Worm (Caenorhabditis elegans) whole organism, L2 larva: ENCODE results near the gene hmg-12.

Experiments
- F13H6.1 ChIP-seq: sonication (generic microtip); optimal IDR thresholded peaks from 2 replicates; lab custom pipeline; 2016; ENCODE audit warnings: missing genetic modification characterization, missing compliant biosample characterization
- R02D3.7 ChIP-seq: fragments of 150-350 bp; optimal IDR thresholded peaks from 2 replicates; lab custom pipeline; 2014; ENCODE audit warnings: missing biosample characterization, missing genetic modification characterization
- Y55F3AM.14 ChIP-seq: fragments of 200-800 bp; sonication (Bioruptor generic); optimal IDR thresholded peaks from 2 replicates; lab custom pipeline; 2018; ENCODE audit warnings: mild to moderate bottlenecking, missing genetic modification characterization, missing compliant biosample characterization
- ZK546.5 ChIP-seq: sonication (generic microtip); optimal IDR thresholded peaks from 2 replicates; lab custom pipeline; 2017; ENCODE audit warnings: missing biosample characterization, missing genetic modification characterization
- aly-2 ChIP-seq: fragments of 150-350 bp; optimal IDR thresholded peaks from 2 replicates; lab custom pipeline; 2014; ENCODE audit warnings: missing biosample characterization, missing genetic modification characterization
- blmp-1 ChIP-seq: sonication (generic microtip); optimal IDR thresholded peaks from 2 replicates; lab custom pipeline; 2017; ENCODE audit warnings: missing genetic modification characterization, mild to moderate bottlenecking, missing compliant biosample characterization, antibody characterized with exemption, moderate library complexity; ENCODE audit not compliant: insufficient read depth
- ceh-16 ChIP-seq: fragments of 150-350 bp; optimal IDR thresholded peaks from 2 replicates; lab custom pipeline; 2014; ENCODE audit warnings: missing biosample characterization, missing genetic modification characterization
- ceh-82 ChIP-seq: fragments of 150-350 bp; optimal IDR thresholded peaks from 2 replicates; lab custom pipeline; 2014; ENCODE audit warnings: missing biosample characterization, missing genetic modification characterization
- crh-2 ChIP-seq: sonication (generic microtip); optimal IDR thresholded peaks from 2 replicates; lab custom pipeline; 2017; ENCODE audit warnings: missing biosample characterization, missing genetic modification characterization
- dmd-4 ChIP-seq: sonication (generic microtip); optimal IDR thresholded peaks from 2 replicates; lab custom pipeline; 2017; ENCODE audit warnings: missing biosample characterization, missing genetic modification characterization
- egl-27 ChIP-seq: sonication (generic microtip); optimal IDR thresholded peaks from 3 replicates; lab custom pipeline; 2017; ENCODE audit warnings: missing biosample characterization, missing genetic modification reagents, missing genetic modification characterization
- elt-1 ChIP-seq: fragments of 150-350 bp; optimal IDR thresholded peaks from 2 replicates; lab custom pipeline; 2014; ENCODE audit warnings: missing biosample characterization, missing genetic modification characterization
- elt-3 ChIP-seq: sonication (generic microtip); optimal IDR thresholded peaks from 2 replicates; lab custom pipeline; 2017; ENCODE audit warnings: missing biosample characterization, missing genetic modification characterization
- fos-1 ChIP-seq: fragments of 150-350 bp; optimal IDR thresholded peaks from 2 replicates; lab custom pipeline; 2014; ENCODE audit warnings: missing biosample characterization, missing genetic modification characterization
- gmeb-1 ChIP-seq: fragments of 150-350 bp; optimal IDR thresholded peaks from 2 replicates; lab custom pipeline; 2014; ENCODE audit warnings: missing biosample characterization, missing genetic modification characterization
- lin-11 ChIP-seq: fragments of 150-350 bp; sonication (generic microtip); optimal IDR thresholded peaks from 2 replicates; lab custom pipeline; 2014; ENCODE audit warnings: missing biosample characterization, missing genetic modification characterization, inconsistent platforms, mixed read lengths
- lin-13 ChIP-seq: fragments of 150-350 bp; optimal IDR thresholded peaks from 2 replicates; lab custom pipeline; 2014; ENCODE audit warnings: missing biosample characterization, missing genetic modification reagents, missing genetic modification characterization
- lin-39 ChIP-seq: fragments of 150-350 bp; optimal IDR thresholded peaks from 2 replicates; lab custom pipeline; 2014; ENCODE audit warnings: missing biosample characterization, missing genetic modification reagents, missing genetic modification characterization
- mab-5 ChIP-seq: fragments of 150-350 bp; optimal IDR thresholded peaks from 2 replicates; lab custom pipeline; 2014; ENCODE audit warnings: missing biosample characterization, missing genetic modification characterization
- mdl-1 ChIP-seq, 2 experiments: fragments of 150-350 bp in 1 of 2; sonication (generic microtip) in 1 of 2; optimal IDR thresholded peaks; 2 replicates each; lab custom pipeline; 2017; ENCODE audit warnings: missing biosample characterization in 2 of 2, missing genetic modification characterization in 2 of 2
- nhr-10 ChIP-seq: sonication (generic microtip); optimal IDR thresholded peaks from 2 replicates; lab custom pipeline; 2017; ENCODE audit warnings: missing biosample characterization, missing genetic modification characterization
- nhr-129 ChIP-seq: fragments of 150-350 bp; optimal IDR thresholded peaks from 2 replicates; lab custom pipeline; 2014; ENCODE audit warnings: missing biosample characterization, missing genetic modification characterization
- nhr-21 ChIP-seq: fragments of 150-350 bp; optimal IDR thresholded peaks from 2 replicates; lab custom pipeline; 2014; ENCODE audit warnings: missing biosample characterization, missing genetic modification characterization
- nhr-237 ChIP-seq: fragments of 150-350 bp; optimal IDR thresholded peaks from 2 replicates; lab custom pipeline; 2014; ENCODE audit warnings: missing biosample characterization, missing genetic modification characterization
- nhr-25 ChIP-seq: fragments of 150-350 bp; sonication (generic microtip); optimal IDR thresholded peaks from 3 replicates; lab custom pipeline; 2014; ENCODE audit warnings: missing biosample characterization, missing genetic modification characterization
- nhr-77 ChIP-seq: fragments of 150-350 bp; optimal IDR thresholded peaks from 2 replicates; lab custom pipeline; 2014; ENCODE audit warnings: missing biosample characterization, missing genetic modification characterization
- peb-1 ChIP-seq: fragments of 150-350 bp; optimal IDR thresholded peaks from 2 replicates; lab custom pipeline; 2014; ENCODE audit warnings: missing biosample characterization, missing genetic modification characterization
- sem-4 ChIP-seq: fragments of 150-350 bp; optimal IDR thresholded peaks from 2 replicates; lab custom pipeline; 2014; ENCODE audit warnings: missing biosample characterization, missing genetic modification reagents, missing genetic modification characterization
- sma-3 ChIP-seq: sonication (generic microtip); optimal IDR thresholded peaks from 2 replicates; lab custom pipeline; 2016; ENCODE audit warnings: missing genetic modification reagents, missing genetic modification characterization, missing compliant biosample characterization
- sma-9 ChIP-seq, 2 experiments: fragments of 150-350 bp in 1 of 2; sonication (generic microtip) in 1 of 2; optimal IDR thresholded peaks; 2 replicates each; lab custom pipeline; 2014 to 2016; ENCODE audit warnings: missing genetic modification characterization in 2 of 2, mild to moderate bottlenecking in 1 of 2, missing biosample characterization in 1 of 2, missing compliant biosample characterization in 1 of 2, missing genetic modification reagents in 1 of 2, moderate library complexity in 1 of 2
- unc-39 ChIP-seq: fragments of 150-350 bp; optimal IDR thresholded peaks from 2 replicates; lab custom pipeline; 2014; ENCODE audit warnings: missing biosample characterization, missing genetic modification characterization
- unc-62 ChIP-seq: fragments of 150-350 bp; optimal IDR thresholded peaks from 2 replicates; lab custom pipeline; 2014; ENCODE audit warnings: missing biosample characterization, missing genetic modification reagents, missing genetic modification characterization
- zag-1 ChIP-seq: fragments of 150-350 bp; optimal IDR thresholded peaks from 2 replicates; lab custom pipeline; 2014; ENCODE audit warnings: missing biosample characterization, missing genetic modification characterization
- ztf-1 ChIP-seq: fragments of 200-800 bp; sonication (Bioruptor generic); conservative IDR thresholded peaks from 2 replicates; pipeline ENCODE4 v1.3.6; 2022; ENCODE audit warnings: missing genetic modification characterization, missing compliant biosample characterization
- ztf-11 ChIP-seq: sonication (generic microtip); optimal IDR thresholded peaks from 2 replicates; lab custom pipeline; 2017; ENCODE audit warnings: missing biosample characterization, missing genetic modification characterization
- ztf-4 ChIP-seq: fragments of 150-350 bp; optimal IDR thresholded peaks from 2 replicates; lab custom pipeline; 2014; ENCODE audit warnings: missing biosample characterization, missing genetic modification characterization

hmg-12 gene

ce11 chrII:11887724-11888123 lies 28.6 kb upstream of the hmg-12 start:
- TF ChIP-seq zag-1 (no peak), nhr-25 (no peak), ceh-82 (tag; lab: Kevin White, UChicago) (no peak), lin-11 (tag; lab: Kevin White, UChicago) (no peak), aly-2 (no peak), sma-9 (GFP tag; optimal IDR thresholded peaks at IDR 0.05; lab: Kevin White, UChicago) (no peak), sma-9 (tag; optimal IDR thresholded peaks at IDR 0.05; lab: Kevin White, UChicago) (no peak), elt-1 (tag; lab: Kevin White, UChicago) (no peak), mab-5 (tag; lab: Kevin White, UChicago) (no peak)
- TF ChIP-seq, all 48 proteins: peak for 0

DNA sequence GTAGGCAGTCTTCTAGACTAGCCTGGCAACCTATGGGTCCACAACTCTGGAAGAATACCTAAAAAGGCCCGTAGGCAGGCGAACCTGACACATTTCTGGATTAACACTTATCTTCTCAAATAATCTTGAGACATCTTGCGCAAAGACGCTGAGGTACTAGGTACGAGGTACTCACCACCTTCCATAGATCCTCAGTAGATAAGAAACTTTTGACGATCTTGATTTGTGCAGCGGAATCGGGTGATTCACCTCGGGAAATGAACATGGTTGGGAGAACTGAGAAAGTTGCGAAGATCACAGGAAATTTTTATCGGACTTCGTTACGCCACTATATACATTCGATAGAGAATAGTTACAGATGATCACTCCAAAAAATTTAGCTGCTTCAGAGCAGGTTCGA lies 28.2 kb upstream of the hmg-12 start:
- no peak for TF ChIP-seq sma-9 (GFP tag; optimal IDR thresholded peaks at IDR 0.05; lab: Kevin White, UChicago)
- no peak for TF ChIP-seq sma-9 (tag; optimal IDR thresholded peaks at IDR 0.05; lab: Kevin White, UChicago)
- peak; percentile 48 for TF ChIP-seq elt-1 (tag; lab: Kevin White, UChicago)
- peak; percentile 35 for TF ChIP-seq ceh-16

DNA sequence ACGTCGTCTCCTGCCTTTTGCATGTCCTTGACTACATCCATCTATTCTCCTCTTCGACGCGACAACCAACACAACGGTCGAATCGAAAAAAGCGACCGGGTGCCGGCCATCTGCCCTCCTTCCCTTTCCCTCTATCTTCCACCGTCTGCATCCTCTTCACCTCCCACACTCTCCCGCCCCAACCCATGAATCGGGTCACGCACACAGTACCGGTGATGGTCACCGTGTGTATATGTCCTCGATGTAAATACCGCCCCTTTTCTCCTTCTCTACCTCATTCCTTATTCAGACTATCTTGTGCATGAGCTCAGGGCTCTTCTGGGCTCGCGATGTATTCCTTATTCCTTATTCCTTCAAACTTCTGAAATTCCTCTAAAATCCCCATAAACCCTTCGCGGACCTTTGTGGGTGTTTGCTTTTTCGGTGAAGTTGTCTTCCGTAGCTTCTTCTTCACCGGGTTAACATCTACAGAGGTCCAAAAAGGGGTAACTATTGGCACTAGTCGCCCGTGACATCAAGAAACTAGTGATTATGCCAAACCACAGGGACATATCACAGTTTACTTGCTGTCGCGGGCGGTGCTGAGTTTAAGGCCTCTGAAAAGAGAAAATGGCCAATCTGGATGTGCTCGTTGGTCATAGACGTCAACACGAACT lies 26.8 kb upstream of the hmg-12 start:
- no peak for TF ChIP-seq crh-2 (tag; lab: Kevin White, UChicago)
- no peak for TF ChIP-seq lin-11 (tag; lab: Kevin White, UChicago)
- TF ChIP-seq sma-3 (GFP tag; lab: Kevin White, UChicago) = peak; percentile 25
- TF ChIP-seq peb-1 (tag; lab: Kevin White, UChicago) = no peak
- TF ChIP-seq nhr-25 = peak; percentile 42
- TF ChIP-seq lin-13 (GFP tag; lab: Kevin White, UChicago) = no peak
- no peak for TF ChIP-seq dmd-4
- no peak for TF ChIP-seq blmp-1 (tag; lab: Kevin White, UChicago)
- no peak for TF ChIP-seq lin-39 (tag; lab: Kevin White, UChicago)
- TF ChIP-seq unc-62 (GFP tag; lab: Kevin White, UChicago) = no peak
- TF ChIP-seq nhr-10 (tag; lab: Kevin White, UChicago) = no peak
- no peak for TF ChIP-seq nhr-237 (tag; lab: Kevin White, UChicago)
- no peak for TF ChIP-seq nhr-129 (tag; lab: Kevin White, UChicago)
- TF ChIP-seq ztf-4 (tag; lab: Kevin White, UChicago) = no peak
- TF ChIP-seq unc-39 (tag; lab: Kevin White, UChicago) = no peak
- TF ChIP-seq sem-4 (tag; lab: Kevin White, UChicago) = no peak

ce11 chrII:11890596-11890995 lies 25.7 kb upstream of the hmg-12 start:
- TF ChIP-seq unc-62 (GFP tag; lab: Kevin White, UChicago) (no peak), crh-2 (tag; lab: Kevin White, UChicago) (no peak), sma-9 (GFP tag; optimal IDR thresholded peaks at IDR 0.05; lab: Kevin White, UChicago) (no peak), sma-9 (tag; optimal IDR thresholded peaks at IDR 0.05; lab: Kevin White, UChicago) (no peak), nhr-237 (tag; lab: Kevin White, UChicago) (no peak), elt-1 (tag; lab: Kevin White, UChicago) (no peak), nhr-21 (no peak), dmd-4 (no peak), ZK546.5 (tag; lab: Kevin White, UChicago) (no peak), lin-11 (tag; lab: Kevin White, UChicago) (no peak), unc-39 (tag; lab: Kevin White, UChicago) (no peak), nhr-77 (tag; lab: Kevin White, UChicago) (no peak), Y55F3AM.14 (GFP tag; lab: Kevin White, UChicago) (no peak), nhr-25 (no peak), mab-5 (tag; lab: Kevin White, UChicago) (no peak), elt-3 (tag; lab: Kevin White, UChicago) (no peak), ztf-11 (tag; lab: Kevin White, UChicago) (no peak), egl-27 (tag; lab: Kevin White, UChicago) (no peak), gmeb-1 (tag; lab: Kevin White, UChicago) (no peak), ceh-82 (tag; lab: Kevin White, UChicago) (no peak)

ce11 chrII:11893323-11893722 lies 23.0 kb upstream of the hmg-12 start, which contains the start of gene ZK930.2:
Gene ZK930.2, minus strand, starts transcription at chrII:11893423.
- TF ChIP-seq ztf-1 (no peak), mdl-1 (tag; optimal IDR thresholded peaks at IDR 0.05; lab: Kevin White, UChicago) (no peak), R02D3.7 (tag; lab: Kevin White, UChicago) (no peak), sma-9 (GFP tag; optimal IDR thresholded peaks at IDR 0.05; lab: Kevin White, UChicago) (no peak), sma-9 (tag; optimal IDR thresholded peaks at IDR 0.05; lab: Kevin White, UChicago) (no peak), nhr-21 (no peak), unc-62 (GFP tag; lab: Kevin White, UChicago) (no peak), F13H6.1 (tag; lab: Kevin White, UChicago) (no peak), fos-1 (tag; lab: Kevin White, UChicago) (no peak), sma-3 (GFP tag; lab: Kevin White, UChicago) (no peak), ceh-16 (no peak), crh-2 (tag; lab: Kevin White, UChicago) (no peak), lin-11 (tag; lab: Kevin White, UChicago) (no peak), ceh-82 (tag; lab: Kevin White, UChicago) (no peak), unc-39 (tag; lab: Kevin White, UChicago) (no peak), nhr-237 (tag; lab: Kevin White, UChicago) (no peak)
